Fruit fly (Drosophila melanogaster): ENCODE data around the gene CG6171.

DNA sequence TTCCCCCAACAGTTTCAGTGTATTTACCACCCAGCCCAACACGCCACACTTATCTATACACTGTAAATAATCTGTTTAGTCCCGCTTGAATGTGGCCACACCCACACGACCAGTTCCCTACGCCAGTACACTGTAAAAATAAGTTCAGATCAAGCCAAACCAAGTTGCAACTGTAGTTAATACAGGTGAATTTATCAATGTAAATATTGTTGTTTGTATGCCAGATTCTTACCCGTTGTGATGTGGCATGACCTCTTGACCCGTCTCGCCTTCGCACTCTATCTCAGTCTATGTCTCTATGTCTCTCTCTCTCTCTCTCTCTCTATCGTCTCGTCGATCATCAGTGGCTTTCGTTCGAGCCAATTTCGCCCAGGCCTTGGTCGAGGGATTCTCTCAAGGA is 49.8 kb downstream of the CG6171 start:
- TF ChIP-seq CG8478 (optimal IDR thresholded peaks at IDR 0.05) (no peak), EcR (GFP tag; optimal IDR thresholded peaks at IDR 0.05) (no peak), psq (optimal IDR thresholded peaks at IDR 0.05) (no peak), Dll (optimal IDR thresholded peaks at IDR 0.05) (no peak), pan (optimal IDR thresholded peaks at IDR 0.05) (no peak), usp (GFP tag; optimal IDR thresholded peaks at IDR 0.05) (no peak)
